Worm (Caenorhabditis elegans): ENCODE data around the gene msrp-5.

DNA sequence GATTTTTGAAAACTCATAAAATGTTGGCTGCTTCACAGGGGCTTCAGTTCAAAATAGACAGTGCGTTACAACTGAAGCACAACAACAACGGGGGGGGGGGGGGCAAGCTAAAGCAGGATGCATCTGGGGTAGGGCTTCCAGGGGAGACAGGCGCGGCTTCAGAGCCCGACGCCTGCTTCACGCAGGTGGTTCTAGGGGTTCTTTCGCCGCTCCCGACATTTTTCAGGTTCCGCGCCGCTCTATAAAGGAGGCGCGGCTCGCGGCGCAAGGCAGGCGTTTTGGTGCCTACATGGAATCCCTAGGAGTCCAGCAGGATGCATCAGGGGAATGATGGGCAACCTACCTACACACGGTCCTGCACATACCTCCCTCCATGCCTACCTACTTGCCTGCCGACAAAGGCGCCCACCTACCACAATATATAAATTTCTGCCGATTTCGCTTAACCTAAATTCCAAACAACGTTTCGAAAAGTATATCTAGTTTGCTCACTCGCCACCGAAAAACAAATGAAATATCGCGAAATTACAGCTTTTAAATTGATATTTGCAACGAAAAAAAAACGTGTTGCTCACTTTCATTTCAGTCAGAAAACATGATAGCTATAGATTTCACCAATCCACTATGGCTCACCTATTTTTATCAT is 10.5 kb downstream of the msrp-5 start, which contains the start of gene sri-71:
- no peak for TF ChIP-seq sem-2 (GFP tag; optimal IDR thresholded peaks at IDR 0.05)
- no peak for TF ChIP-seq snpc-4 (tag; optimal IDR thresholded peaks at IDR 0.05)
- no peak for TF ChIP-seq lin-13 (tag; optimal IDR thresholded peaks at IDR 0.05)

All from whole organism, mixed stage, embryonic.